Worm (Caenorhabditis elegans): ENCODE measurements around the gene F38E11.9.
A peak's percentile ranks its signal among the peaks of the same experiment; 100 is the strongest.

The F38E11.9 gene

ce11 chrIV:9438753-9439152 lies 5.1 kb downstream of the F38E11.9 start:
- TF ChIP-seq ceh-82 (tag; optimal IDR thresholded peaks at IDR 0.05) (no peak), lin-15B (tag; optimal IDR thresholded peaks at IDR 0.05) (no peak), nhr-28 (tag; optimal IDR thresholded peaks at IDR 0.05) (no peak), tbx-2 (tag; optimal IDR thresholded peaks at IDR 0.05) (peak; percentile 40), mml-1 (tag; optimal IDR thresholded peaks at IDR 0.05) (no peak), elt-1 (tag; optimal IDR thresholded peaks at IDR 0.05) (no peak), nhr-77 (tag; optimal IDR thresholded peaks at IDR 0.05) (no peak), nhr-25 (tag; optimal IDR thresholded peaks at IDR 0.05) (peak; percentile 60), fkh-2 (tag; optimal IDR thresholded peaks at IDR 0.05) (no peak), skn-1 (tag; optimal IDR thresholded peaks at IDR 0.05) (no peak), ceh-9 (tag; optimal IDR thresholded peaks at IDR 0.05) (no peak), R02D3.7 (tag; optimal IDR thresholded peaks at IDR 0.05) (no peak), nhr-76 (tag; optimal IDR thresholded peaks at IDR 0.05) (no peak), ceh-16 (tag; optimal IDR thresholded peaks at IDR 0.05) (no peak), ZK546.5 (tag; optimal IDR thresholded peaks at IDR 0.05) (no peak), nfya-1 (tag; optimal IDR thresholded peaks at IDR 0.05; ENCODE audit: insufficient read depth) (peak; percentile 12), daf-12 (tag; optimal IDR thresholded peaks at IDR 0.05) (no peak), zag-1 (tag; optimal IDR thresholded peaks at IDR 0.05) (no peak), elt-2 (tag; optimal IDR thresholded peaks at IDR 0.05) (peak; percentile 50), aly-2 (tag; optimal IDR thresholded peaks at IDR 0.05) (no peak), ceh-28 (tag; optimal IDR thresholded peaks at IDR 0.05) (no peak), ztf-4 (tag; optimal IDR thresholded peaks at IDR 0.05) (no peak), ama-1 (optimal IDR thresholded peaks at IDR 0.05) (peak; percentile 96), fos-1 (tag; optimal IDR thresholded peaks at IDR 0.05) (no peak), unc-62 (GFP tag; optimal IDR thresholded peaks at IDR 0.05) (no peak), egl-5 (tag; optimal IDR thresholded peaks at IDR 0.05) (no peak), lin-39 (tag; optimal IDR thresholded peaks at IDR 0.05) (no peak), jun-1 (tag; optimal IDR thresholded peaks at IDR 0.05) (no peak), nhr-23 (tag; optimal IDR thresholded peaks at IDR 0.05) (peak; percentile 32), nhr-12 (tag; optimal IDR thresholded peaks at IDR 0.05) (no peak), pqm-1 (tag; optimal IDR thresholded peaks at IDR 0.05) (peak; percentile 4), nhr-237 (tag; optimal IDR thresholded peaks at IDR 0.05) (no peak), eor-1 (tag; optimal IDR thresholded peaks at IDR 0.05) (no peak), snpc-4 (tag; optimal IDR thresholded peaks at IDR 0.05) (no peak), egl-27 (tag; optimal IDR thresholded peaks at IDR 0.05) (no peak), sea-2 (GFP tag; optimal IDR thresholded peaks at IDR 0.05) (no peak), unc-39 (tag; optimal IDR thresholded peaks at IDR 0.05) (no peak), fkh-10 (GFP tag; optimal IDR thresholded peaks at IDR 0.05) (no peak), nhr-11 (tag; optimal IDR thresholded peaks at IDR 0.05) (no peak), elt-3 (tag; optimal IDR thresholded peaks at IDR 0.05) (peak in 1 of 3 experiments; percentile 10), hmg-11 (tag; optimal IDR thresholded peaks at IDR 0.05) (no peak), pha-4 (tag; optimal IDR thresholded peaks at IDR 0.05) (no peak), nhr-67 (tag; optimal IDR thresholded peaks at IDR 0.05) (no peak), nhr-43 (tag; optimal IDR thresholded peaks at IDR 0.05; ENCODE audit: poor library complexity, severe bottlenecking) (peak; percentile 56), lsy-12 (tag; optimal IDR thresholded peaks at IDR 0.05) (peak; percentile 63), mdl-1 (tag; optimal IDR thresholded peaks at IDR 0.05) (no peak), ztf-11 (tag; optimal IDR thresholded peaks at IDR 0.05) (no peak)

DNA sequence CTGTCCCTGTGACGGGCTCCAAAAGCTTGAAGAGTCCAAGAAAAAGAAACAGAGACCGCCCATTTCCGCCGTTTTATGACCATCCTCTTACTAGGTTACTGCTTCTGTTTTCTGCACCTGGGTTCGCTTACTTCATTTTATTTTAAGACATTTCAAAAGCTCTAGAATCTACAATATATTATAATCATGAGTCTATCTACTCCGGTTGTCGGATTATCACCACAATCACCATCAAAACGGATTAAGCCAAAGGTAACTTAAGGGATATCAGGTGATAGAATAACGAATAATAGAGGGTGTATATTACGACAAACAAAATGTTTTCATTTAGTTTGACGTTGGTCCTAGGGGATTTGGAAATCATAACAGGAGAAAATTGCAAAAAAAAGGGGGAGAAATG lies 11.5 kb downstream of the F38E11.9 start:
- TF ChIP-seq nhr-11 (tag; optimal IDR thresholded peaks at IDR 0.05) (no peak), R02D3.7 (tag; optimal IDR thresholded peaks at IDR 0.05) (no peak), fkh-2 (tag; optimal IDR thresholded peaks at IDR 0.05) (no peak), nfya-1 (tag; optimal IDR thresholded peaks at IDR 0.05; ENCODE audit: insufficient read depth) (no peak), nhr-237 (tag; optimal IDR thresholded peaks at IDR 0.05) (no peak), jun-1 (tag; optimal IDR thresholded peaks at IDR 0.05) (no peak), lin-15B (tag; optimal IDR thresholded peaks at IDR 0.05) (no peak), nhr-77 (tag; optimal IDR thresholded peaks at IDR 0.05) (no peak), aly-2 (tag; optimal IDR thresholded peaks at IDR 0.05) (no peak), egl-27 (tag; optimal IDR thresholded peaks at IDR 0.05) (no peak), nhr-67 (tag; optimal IDR thresholded peaks at IDR 0.05) (no peak), ztf-11 (tag; optimal IDR thresholded peaks at IDR 0.05) (no peak), ZK546.5 (tag; optimal IDR thresholded peaks at IDR 0.05) (no peak), nhr-25 (tag; optimal IDR thresholded peaks at IDR 0.05) (no peak), fkh-10 (GFP tag; optimal IDR thresholded peaks at IDR 0.05) (no peak), zag-1 (tag; optimal IDR thresholded peaks at IDR 0.05) (no peak)
